Worm (Caenorhabditis elegans): ENCODE data around the gene F16G10.7.

The F16G10.7 gene

ce11 chrII:2380174-2380573 lies at the start of gene F16G10.7:
TSS of gene F16G10.7 (minus strand) at chrII:2380274.
- TF ChIP-seq ceh-16 (tag; optimal IDR thresholded peaks at IDR 0.05): no peak
- no peak for TF ChIP-seq snpc-4 (tag; optimal IDR thresholded peaks at IDR 0.05)
- TF ChIP-seq sma-3 (GFP tag; optimal IDR thresholded peaks at IDR 0.05): no peak
- no peak for TF ChIP-seq ZK546.5 (tag; optimal IDR thresholded peaks at IDR 0.05)
- TF ChIP-seq C34F6.9 (tag; optimal IDR thresholded peaks at IDR 0.05): no peak
- TF ChIP-seq lin-11 (tag; optimal IDR thresholded peaks at IDR 0.05): no peak
- no peak for TF ChIP-seq crh-2 (tag; optimal IDR thresholded peaks at IDR 0.05)
- no peak for TF ChIP-seq blmp-1 (tag; optimal IDR thresholded peaks at IDR 0.05; ENCODE audit: insufficient read depth)
- no peak for TF ChIP-seq nhr-6 (tag; optimal IDR thresholded peaks at IDR 0.05)
- no peak for TF ChIP-seq ztf-4 (tag; optimal IDR thresholded peaks at IDR 0.05)
- TF ChIP-seq lin-13 (GFP tag; optimal IDR thresholded peaks at IDR 0.05): no peak

DNA sequence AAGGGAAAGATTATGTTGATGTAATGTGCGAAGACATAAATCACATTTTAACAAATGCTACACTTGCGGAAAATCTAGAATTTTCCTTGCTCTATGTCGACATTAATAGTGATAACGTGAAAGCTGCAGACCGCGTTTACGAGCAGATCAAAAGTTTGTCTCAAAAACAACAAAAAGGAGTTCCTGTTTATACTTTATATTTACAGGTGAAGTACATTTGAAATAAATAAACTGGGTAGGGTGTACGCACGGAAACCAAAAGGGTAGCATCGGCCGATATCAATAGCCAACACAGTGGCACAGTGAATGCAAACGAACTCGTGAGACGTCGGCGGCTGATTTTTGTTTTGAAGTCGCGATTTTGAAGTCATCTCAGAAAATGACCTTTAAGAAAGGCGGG lies 42.4 kb upstream of the F16G10.7 start:
- TF ChIP-seq elt-1 (tag; optimal IDR thresholded peaks at IDR 0.05) (no peak), nhr-21 (tag; optimal IDR thresholded peaks at IDR 0.05) (no peak), Y55F3AM.14 (GFP tag; optimal IDR thresholded peaks at IDR 0.05) (no peak), unc-62 (GFP tag; optimal IDR thresholded peaks at IDR 0.05) (no peak), fos-1 (tag; optimal IDR thresholded peaks at IDR 0.05) (no peak), lin-11 (tag; optimal IDR thresholded peaks at IDR 0.05) (no peak), C34F6.9 (tag; optimal IDR thresholded peaks at IDR 0.05) (no peak), peb-1 (tag; optimal IDR thresholded peaks at IDR 0.05) (no peak), mbf-1 (tag; optimal IDR thresholded peaks at IDR 0.05) (no peak), dmd-4 (tag; optimal IDR thresholded peaks at IDR 0.05) (no peak), ZK546.5 (tag; optimal IDR thresholded peaks at IDR 0.05) (no peak), elt-3 (tag; optimal IDR thresholded peaks at IDR 0.05) (no peak), sma-3 (GFP tag; optimal IDR thresholded peaks at IDR 0.05) (no peak), skn-1 (tag; optimal IDR thresholded peaks at IDR 0.05) (no peak), ztf-1 (GFP tag; conservative IDR thresholded peaks at IDR 0.05) (no peak), ama-1 (optimal IDR thresholded peaks at IDR 0.05) (no peak)

DNA sequence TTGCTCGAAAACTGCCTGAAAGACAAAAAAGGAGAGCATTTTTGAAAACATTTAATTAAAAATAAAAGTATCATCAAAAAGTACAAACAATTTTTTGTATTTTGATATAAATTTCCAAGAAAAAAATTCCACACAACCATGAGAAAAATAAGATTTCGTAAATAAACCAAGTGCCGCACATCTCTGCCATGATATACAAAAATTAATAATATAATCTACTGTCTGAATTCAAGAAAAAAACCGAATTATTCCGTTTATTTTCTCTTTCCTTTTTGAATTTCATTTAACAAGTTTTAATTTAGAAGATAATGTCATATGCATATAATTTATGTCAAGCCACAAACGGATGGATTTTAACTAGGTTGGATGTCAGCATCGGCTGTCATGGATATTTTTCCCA lies 41.8 kb upstream of the F16G10.7 start, which contains the start of gene F42G2.2:
TSS of gene F42G2.2 (plus strand) at position 301 of the 400 bp plus-strand sequence.
- TF ChIP-seq mab-5 (tag; optimal IDR thresholded peaks at IDR 0.05) (no peak), sma-3 (GFP tag; optimal IDR thresholded peaks at IDR 0.05) (no peak), nhr-129 (tag; optimal IDR thresholded peaks at IDR 0.05) (no peak), nhr-6 (tag; optimal IDR thresholded peaks at IDR 0.05) (no peak), F13H6.1 (tag; optimal IDR thresholded peaks at IDR 0.05) (no peak), snpc-4 (tag; optimal IDR thresholded peaks at IDR 0.05) (no peak), ama-1 (optimal IDR thresholded peaks at IDR 0.05) (no peak), lin-39 (tag; optimal IDR thresholded peaks at IDR 0.05) (no peak), nhr-12 (tag; optimal IDR thresholded peaks at IDR 0.05) (no peak), nhr-23 (tag; optimal IDR thresholded peaks at IDR 0.05) (no peak)

DNA sequence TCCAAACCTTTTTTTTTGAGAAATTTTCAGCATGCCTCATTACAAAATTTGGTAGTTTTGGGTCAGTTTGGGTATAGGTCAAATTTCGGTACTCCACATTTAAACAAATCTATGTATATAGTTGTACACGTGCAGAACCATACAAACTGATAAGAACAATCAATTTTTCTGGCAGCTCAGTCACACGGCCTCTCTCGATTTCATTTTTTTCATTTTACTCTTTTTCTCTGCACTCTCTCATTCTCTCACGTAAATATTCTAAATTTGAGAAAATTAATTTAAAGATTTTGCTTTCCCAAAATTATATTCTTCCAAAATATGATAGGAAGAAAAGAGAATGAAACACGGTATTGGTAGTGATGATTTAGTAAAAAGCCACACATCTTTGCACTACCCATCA lies 41.1 kb upstream of the F16G10.7 start:
- TF ChIP-seq nhr-12 (tag; optimal IDR thresholded peaks at IDR 0.05) (no peak), lsy-2 (tag; optimal IDR thresholded peaks at IDR 0.05) (no peak), ama-1 (optimal IDR thresholded peaks at IDR 0.05) (no peak), Y55F3AM.14 (GFP tag; optimal IDR thresholded peaks at IDR 0.05) (no peak), elt-3 (tag; optimal IDR thresholded peaks at IDR 0.05) (no peak), mbf-1 (tag; optimal IDR thresholded peaks at IDR 0.05) (no peak), sem-4 (tag; optimal IDR thresholded peaks at IDR 0.05) (no peak), ZK546.5 (tag; optimal IDR thresholded peaks at IDR 0.05) (no peak), gmeb-1 (tag; optimal IDR thresholded peaks at IDR 0.05) (no peak), C34F6.9 (tag; optimal IDR thresholded peaks at IDR 0.05) (no peak), zag-1 (tag; optimal IDR thresholded peaks at IDR 0.05) (no peak), sma-9 (GFP tag; optimal IDR thresholded peaks at IDR 0.05) (no peak), sma-9 (tag; optimal IDR thresholded peaks at IDR 0.05) (no peak), ztf-11 (tag; optimal IDR thresholded peaks at IDR 0.05) (no peak), skn-1 (tag; optimal IDR thresholded peaks at IDR 0.05) (no peak), F13H6.1 (tag; optimal IDR thresholded peaks at IDR 0.05) (no peak), peb-1 (tag; optimal IDR thresholded peaks at IDR 0.05) (no peak)

DNA sequence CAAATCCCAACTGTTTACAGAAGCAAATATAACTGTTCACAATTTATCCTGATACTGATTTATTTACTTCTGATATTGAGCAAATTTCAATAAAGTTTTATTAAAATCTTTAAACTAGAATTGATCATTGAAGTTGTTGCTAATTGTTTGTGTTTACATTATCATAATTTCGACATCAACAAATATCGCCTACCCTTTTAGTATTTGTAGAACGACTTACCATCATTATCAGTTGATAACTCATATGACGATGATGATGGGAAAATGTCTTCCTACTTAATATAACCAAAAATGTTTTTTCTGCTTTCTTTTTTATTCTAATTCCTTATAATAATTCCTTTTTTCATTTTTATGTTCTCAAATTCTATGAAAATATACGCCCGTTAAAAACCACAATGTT lies 40.6 kb upstream of the F16G10.7 start:
- TF ChIP-seq gmeb-1 (tag; optimal IDR thresholded peaks at IDR 0.05): peak; percentile 1
- no peak for TF ChIP-seq lin-39 (tag; optimal IDR thresholded peaks at IDR 0.05)
- no peak for TF ChIP-seq mbf-1 (tag; optimal IDR thresholded peaks at IDR 0.05)
- TF ChIP-seq lin-13 (GFP tag; optimal IDR thresholded peaks at IDR 0.05): no peak
- TF ChIP-seq egl-27 (tag; optimal IDR thresholded peaks at IDR 0.05): no peak
- peak; percentile 76 for TF ChIP-seq nhr-129 (tag; optimal IDR thresholded peaks at IDR 0.05)
- TF ChIP-seq fos-1 (tag; optimal IDR thresholded peaks at IDR 0.05): peak; percentile 38
- TF ChIP-seq R02D3.7 (tag; optimal IDR thresholded peaks at IDR 0.05): no peak
- TF ChIP-seq crh-2 (tag; optimal IDR thresholded peaks at IDR 0.05): peak; percentile 2
- TF ChIP-seq unc-39 (tag; optimal IDR thresholded peaks at IDR 0.05): no peak
- TF ChIP-seq peb-1 (tag; optimal IDR thresholded peaks at IDR 0.05): no peak
- no peak for TF ChIP-seq ztf-4 (tag; optimal IDR thresholded peaks at IDR 0.05)

All from whole organism, L2 larva.